Worm (Caenorhabditis elegans) whole organism, young adult: ENCODE results near the gene F54H12.7.

ENCODE experiments used
- B0035.1 ChIP-seq: sonication (generic microtip); optimal IDR thresholded peaks from 2 replicates; lab custom pipeline; 2016; ENCODE audit warnings: missing genetic modification characterization, mild to moderate bottlenecking, missing compliant biosample characterization, missing genotype, missing genetic modification reagents
- F10E7.11 ChIP-seq: sonication (generic microtip); optimal IDR thresholded peaks from 2 replicates; lab custom pipeline; 2017; ENCODE audit warnings: mild to moderate bottlenecking, missing genetic modification characterization, moderate library complexity, missing compliant biosample characterization
- F23B12.7 ChIP-seq: sonication (generic microtip); optimal IDR thresholded peaks from 2 replicates; lab custom pipeline; 2017; ENCODE audit warnings: missing genetic modification characterization, mild to moderate bottlenecking, missing compliant biosample characterization, antibody characterized with exemption, moderate library complexity; ENCODE audit not compliant: insufficient read depth
- F37B4.10 ChIP-seq: fragments of 200-800 bp; sonication (Bioruptor generic); IDR thresholded peaks from 2 replicates; pipeline ENCODE4 v1.3.6; 2022; ENCODE audit warnings: missing genetic modification characterization, missing compliant biosample characterization
- F49E8.2 ChIP-seq: sonication (generic microtip); optimal IDR thresholded peaks from 3 replicates; lab custom pipeline; 2017; ENCODE audit warnings: missing genetic modification characterization, mild to moderate bottlenecking, missing compliant biosample characterization, antibody characterized with exemption, moderate library complexity; ENCODE audit not compliant: insufficient read depth
- K11D2.4 ChIP-seq: fragments of 200-800 bp; sonication (Bioruptor generic); IDR thresholded peaks from 2 replicates; pipeline ENCODE4 v1.3.6; 2022; ENCODE audit warnings: missing genetic modification reagents, missing genetic modification characterization, missing compliant biosample characterization
- T07F8.4 ChIP-seq: sonication (generic microtip); optimal IDR thresholded peaks from 2 replicates; lab custom pipeline; 2016; ENCODE audit warnings: mild to moderate bottlenecking, missing genetic modification characterization, moderate library complexity, missing compliant biosample characterization
- Y53F4B.3 ChIP-seq: fragments of 200-800 bp; sonication (Bioruptor generic); IDR thresholded peaks from 2 replicates; pipeline ENCODE4 v1.3.6; 2022; ENCODE audit warnings: missing genetic modification reagents, missing genetic modification characterization, missing compliant biosample characterization
- Y53G8AR.9 ChIP-seq: fragments of 200-800 bp; sonication (Bioruptor generic); conservative IDR thresholded peaks from 2 replicates; pipeline ENCODE4 v1.3.6; 2022; ENCODE audit warnings: missing genetic modification reagents, missing genetic modification characterization, missing compliant biosample characterization
- akir-1 ChIP-seq: fragments of 200-800 bp; sonication (Bioruptor generic); optimal IDR thresholded peaks from 2 replicates; lab custom pipeline; 2018; ENCODE audit warnings: mild to moderate bottlenecking, missing genetic modification characterization, moderate library complexity, missing compliant biosample characterization
- ama-1 ChIP-seq, 3 experiments: fragments of 150-350 bp in 1 of 3; sonication (generic microtip) in 2 of 3; optimal IDR thresholded peaks; 2 replicates each; lab custom pipeline; 2014 to 2018; ENCODE audit warnings: missing biosample characterization in 2 of 3, missing genetic modification characterization in 2 of 3, missing genetic modification reagents in 2 of 3
- aptf-2 ChIP-seq: fragments of 200-800 bp; sonication (Bioruptor generic); conservative IDR thresholded peaks from 2 replicates; pipeline ENCODE4 v1.3.6; 2022; ENCODE audit warnings: missing genetic modification reagents, missing genetic modification characterization, missing compliant biosample characterization
- aptf-3 ChIP-seq: fragments of 200-800 bp; sonication (Bioruptor generic); IDR thresholded peaks from 2 replicates; pipeline ENCODE4 v1.3.6; 2022; ENCODE audit warnings: missing genetic modification characterization, missing compliant biosample characterization
- ceh-40 ChIP-seq: fragments of 200-800 bp; sonication (Bioruptor generic); IDR thresholded peaks from 2 replicates; pipeline ENCODE4 v1.3.6; 2022; ENCODE audit warnings: missing genetic modification characterization, missing compliant biosample characterization
- chd-7 ChIP-seq: sonication (generic microtip); optimal IDR thresholded peaks from 2 replicates; lab custom pipeline; 2016; ENCODE audit warnings: mild to moderate bottlenecking, missing genetic modification characterization, moderate library complexity, missing compliant biosample characterization
- egl-18 ChIP-seq: fragments of 200-800 bp; sonication (Bioruptor generic); IDR thresholded peaks from 2 replicates; pipeline ENCODE4 v1.3.6; 2022; ENCODE audit warnings: missing genetic modification reagents, missing genetic modification characterization, missing compliant biosample characterization
- fkh-3 ChIP-seq: sonication (generic microtip); optimal IDR thresholded peaks from 2 replicates; lab custom pipeline; 2016; ENCODE audit warnings: mild to moderate bottlenecking, missing genetic modification characterization, missing compliant biosample characterization
- him-1 ChIP-seq: sonication (generic microtip); optimal IDR thresholded peaks from 2 replicates; lab custom pipeline; 2016; ENCODE audit warnings: missing genotype, missing genetic modification reagents, missing genetic modification characterization, missing compliant biosample characterization
- hlh-26 ChIP-seq: fragments of 200-800 bp; sonication (Bioruptor generic); conservative IDR thresholded peaks from 2 replicates; pipeline ENCODE4 v1.3.6; 2022; ENCODE audit warnings: missing genetic modification reagents, missing genetic modification characterization, missing compliant biosample characterization
- madf-10 ChIP-seq: sonication (generic microtip); optimal IDR thresholded peaks from 2 replicates; lab custom pipeline; 2016; ENCODE audit warnings: mild to moderate bottlenecking, missing genetic modification characterization, missing compliant biosample characterization
- madf-6 ChIP-seq: fragments of 200-800 bp; sonication (Bioruptor generic); IDR thresholded peaks from 2 replicates; pipeline ENCODE4 v1.3.6; 2022; ENCODE audit warnings: missing genetic modification reagents, missing genetic modification characterization, missing compliant biosample characterization
- madf-8 ChIP-seq: fragments of 200-800 bp; sonication (Bioruptor generic); conservative IDR thresholded peaks from 2 replicates; pipeline ENCODE4 v1.3.6; 2022; ENCODE audit warnings: missing genetic modification reagents, missing genetic modification characterization, missing compliant biosample characterization
- mcd-1 ChIP-seq: fragments of 200-800 bp; sonication (Bioruptor generic); IDR thresholded peaks from 2 replicates; pipeline ENCODE4 v1.3.6; 2022; ENCODE audit warnings: missing genetic modification reagents, missing genetic modification characterization, missing compliant biosample characterization
- mes-4 ChIP-seq: sonication (generic microtip); optimal IDR thresholded peaks from 2 replicates; lab custom pipeline; 2016; ENCODE audit warnings: missing genotype, missing genetic modification characterization, missing compliant biosample characterization
- nfyb-1 ChIP-seq: fragments of 200-800 bp; sonication (Bioruptor generic); IDR thresholded peaks from 2 replicates; pipeline ENCODE4 v1.3.6; 2022; ENCODE audit warnings: missing genetic modification reagents, missing genetic modification characterization, missing compliant biosample characterization
- pha-4 ChIP-seq: fragments of 150-350 bp; sonication (generic microtip); optimal IDR thresholded peaks from 2 replicates; lab custom pipeline; 2014; ENCODE audit warnings: missing biosample characterization, missing genetic modification reagents, missing genetic modification characterization
- rec-8 ChIP-seq, 2 experiments: sonication (generic microtip); optimal IDR thresholded peaks; 2 replicates each; lab custom pipeline; 2016; ENCODE audit warnings: mild to moderate bottlenecking in 2 of 2, missing genetic modification characterization in 2 of 2, missing genetic modification reagents in 2 of 2, missing genotype in 2 of 2, missing biosample characterization in 1 of 2, missing compliant biosample characterization in 1 of 2, moderate library complexity in 1 of 2
- rpc-1 ChIP-seq, 2 experiments: fragments of 150-350 bp in 1 of 2; sonication (generic microtip) in 1 of 2; optimal IDR thresholded peaks; 2 replicates each; lab custom pipeline; 2014 to 2018; ENCODE audit warnings: missing biosample characterization in 1 of 2, missing genetic modification characterization in 1 of 2, missing genetic modification reagents in 1 of 2, missing genotype in 1 of 2
- somi-1 ChIP-seq: fragments of 200-800 bp; sonication (Bioruptor generic); optimal IDR thresholded peaks from 2 replicates; lab custom pipeline; 2018; ENCODE audit warnings: mild to moderate bottlenecking, missing genetic modification characterization, missing compliant biosample characterization
- sptf-2 ChIP-seq: fragments of 200-800 bp; sonication (Bioruptor generic); optimal IDR thresholded peaks from 2 replicates; lab custom pipeline; 2018; ENCODE audit warnings: mild to moderate bottlenecking, missing genetic modification characterization, missing compliant biosample characterization
- unc-130 ChIP-seq: sonication (generic microtip); optimal IDR thresholded peaks from 2 replicates; lab custom pipeline; 2016; ENCODE audit warnings: missing genetic modification reagents, missing genetic modification characterization, missing compliant biosample characterization
- unc-62 ChIP-seq: fragments of 150-350 bp; optimal IDR thresholded peaks from 2 replicates; lab custom pipeline; 2014; ENCODE audit warnings: missing biosample characterization, missing genetic modification reagents, missing genetic modification characterization
- zfh-2 ChIP-seq: fragments of 200-800 bp; sonication (Bioruptor generic); conservative IDR thresholded peaks from 2 replicates; pipeline ENCODE4 v1.3.6; 2022; ENCODE audit warnings: missing genetic modification reagents, missing genetic modification characterization, missing compliant biosample characterization
- zim-3 ChIP-seq: sonication (generic microtip); optimal IDR thresholded peaks from 2 replicates; lab custom pipeline; 2017; ENCODE audit warnings: mild to moderate bottlenecking, missing genetic modification characterization, moderate library complexity, missing compliant biosample characterization
- ztf-25 ChIP-seq: fragments of 200-800 bp; sonication (Bioruptor generic); IDR thresholded peaks from 2 replicates; pipeline ENCODE4 v1.3.6; 2022; ENCODE audit warnings: missing genetic modification reagents, missing genetic modification characterization, missing compliant biosample characterization
- ztf-28 ChIP-seq: fragments of 200-800 bp; sonication (Bioruptor generic); IDR thresholded peaks from 2 replicates; pipeline ENCODE4 v1.3.6; 2022; ENCODE audit warnings: missing genetic modification reagents, missing genetic modification characterization, missing compliant biosample characterization
- ztf-6 ChIP-seq: fragments of 200-800 bp; sonication (Bioruptor generic); IDR thresholded peaks from 2 replicates; pipeline ENCODE4 v1.3.6; 2022; ENCODE audit warnings: missing genetic modification reagents, missing genetic modification characterization, missing compliant biosample characterization

Gene F54H12.7

ce11 chrIII:7978723-7979122, 9.6 kb downstream of the F54H12.7 start (continued):
- TF ChIP-seq ama-1 (optimal IDR thresholded peaks at IDR 0.05; lab: Kevin White, UChicago) (no peak), ama-1 (GFP tag; optimal IDR thresholded peaks at IDR 0.05; lab: Kevin White, UChicago) (no peak), unc-130 (GFP tag; lab: Kevin White, UChicago) (no peak), fkh-3 (tag; lab: Kevin White, UChicago) (no peak), unc-62 (GFP tag; lab: Kevin White, UChicago) (no peak), ztf-28 (no peak), him-1 (no peak), Y53F4B.3 (GFP tag; lab: Robert Waterston, UW) (no peak), somi-1 (GFP tag; lab: Kevin White, UChicago) (no peak), mes-4 (no peak), K11D2.4 (no peak), T07F8.4 (tag; lab: Kevin White, UChicago) (no peak), chd-7 (tag; lab: Kevin White, UChicago) (no peak), ztf-25 (GFP tag; lab: Robert Waterston, UW) (no peak), pha-4 (peak; percentile 14), sptf-2 (GFP tag; lab: Kevin White, UChicago) (no peak), nfyb-1 (no peak), ztf-6 (GFP tag; lab: Robert Waterston, UW) (no peak)
- TF ChIP-seq, all 124 proteins: peak for 8

DNA sequence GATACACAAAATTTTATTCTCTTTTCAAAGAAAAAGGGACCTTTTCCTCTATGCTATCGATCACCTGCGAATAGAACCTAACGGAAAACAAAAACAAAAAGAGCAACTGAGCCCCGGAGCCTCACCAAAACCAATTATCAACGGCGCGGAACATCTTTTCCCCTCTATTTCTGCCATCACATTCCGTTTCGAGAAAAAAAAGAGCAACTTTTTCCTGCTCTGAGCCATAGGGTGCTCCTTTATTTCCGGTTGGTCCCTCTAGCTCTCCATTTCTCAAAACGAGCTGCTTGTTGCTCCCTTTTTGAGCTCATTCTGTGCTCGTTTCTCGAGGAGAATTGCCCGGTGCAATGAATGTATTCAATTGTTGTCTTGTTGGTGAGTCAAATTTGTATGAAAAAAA, 10.5 kb downstream of the F54H12.7 start, which contains the start of gene clp-1:
Gene clp-1 (plus strand): TSS at position 301 of the 400 bp plus-strand sequence.
- TF ChIP-seq ceh-40 (GFP tag; lab: Robert Waterston, UW): no peak
- no peak for TF ChIP-seq akir-1
- no peak for TF ChIP-seq zim-3 (tag; lab: Kevin White, UChicago)
- TF ChIP-seq rec-8 (tag; optimal IDR thresholded peaks at IDR 0.05; lab: Kevin White, UChicago): no peak
- no peak for TF ChIP-seq Y53G8AR.9 (GFP tag; lab: Robert Waterston, UW)
- TF ChIP-seq F37B4.10 (GFP tag; lab: Robert Waterston, UW): no peak
- TF ChIP-seq rpc-1 (optimal IDR thresholded peaks at IDR 0.05; lab: Kevin White, UChicago): no peak
- no peak for TF ChIP-seq rpc-1 (tag; optimal IDR thresholded peaks at IDR 0.05; lab: Kevin White, UChicago)
- TF ChIP-seq madf-6 (GFP tag; lab: Robert Waterston, UW): no peak
- TF ChIP-seq egl-18: no peak
- TF ChIP-seq F23B12.7: no peak
- no peak for TF ChIP-seq hlh-26 (GFP tag; lab: Robert Waterston, UW)
- no peak for TF ChIP-seq madf-8 (GFP tag; lab: Robert Waterston, UW)
- no peak for TF ChIP-seq madf-10 (tag; lab: Kevin White, UChicago)
- no peak for TF ChIP-seq F49E8.2 (tag; lab: Kevin White, UChicago)
- TF ChIP-seq F10E7.11: no peak
- no peak for TF ChIP-seq aptf-2 (GFP tag; lab: Robert Waterston, UW)
- TF ChIP-seq ztf-25 (GFP tag; lab: Robert Waterston, UW): no peak
- TF ChIP-seq B0035.1: no peak
- no peak for TF ChIP-seq mcd-1 (GFP tag; lab: Robert Waterston, UW)

ce11 chrIII:7981233-7981632, 12.1 kb downstream of the F54H12.7 start:
- TF ChIP-seq aptf-3 (GFP tag; lab: Robert Waterston, UW): no peak
- TF ChIP-seq madf-6 (GFP tag; lab: Robert Waterston, UW): peak; percentile 31; the same call in 1 of the 2 replicates
- TF ChIP-seq zfh-2 (GFP tag; lab: Robert Waterston, UW): peak; percentile 65
